Worm (Caenorhabditis elegans) whole organism, late embryonic: ENCODE measurements around the gene str-214.

Source experiments
- F13H6.1 ChIP-seq: sonication (generic microtip); optimal IDR thresholded peaks from 2 replicates; lab custom pipeline; 2016; ENCODE audit warnings: missing genetic modification characterization, missing compliant biosample characterization
- K09A11.1 ChIP-seq: sonication (generic microtip); optimal IDR thresholded peaks from 2 replicates; lab custom pipeline; 2017; ENCODE audit warnings: antibody characterized with exemption, mild to moderate bottlenecking, missing genetic modification characterization, missing compliant biosample characterization; ENCODE audit not compliant: insufficient read depth
- ceh-48 ChIP-seq: sonication (generic microtip); optimal IDR thresholded peaks from 2 replicates; lab custom pipeline; 2016; ENCODE audit warnings: missing genetic modification characterization, inconsistent platforms, missing compliant biosample characterization
- fkh-10 ChIP-seq: fragments of 150-350 bp; optimal IDR thresholded peaks from 2 replicates; lab custom pipeline; 2014; ENCODE audit warnings: missing biosample characterization, missing genetic modification reagents, missing genetic modification characterization
- fkh-6 ChIP-seq: sonication (generic microtip); optimal IDR thresholded peaks from 2 replicates; lab custom pipeline; 2016; ENCODE audit warnings: missing genetic modification characterization, missing compliant biosample characterization
- mec-3 ChIP-seq: sonication (generic microtip); optimal IDR thresholded peaks from 2 replicates; lab custom pipeline; 2016; ENCODE audit warnings: borderline replicate concordance, missing genetic modification characterization, missing compliant biosample characterization
- nfya-1 ChIP-seq: sonication (generic microtip); optimal IDR thresholded peaks from 2 replicates; lab custom pipeline; 2017; ENCODE audit warnings: missing genetic modification characterization, mild to moderate bottlenecking, missing compliant biosample characterization, antibody characterized with exemption, moderate library complexity
- nhr-11 ChIP-seq: fragments of 150-350 bp; optimal IDR thresholded peaks from 2 replicates; lab custom pipeline; 2014; ENCODE audit warnings: missing biosample characterization, missing genetic modification characterization
- pha-2 ChIP-seq: sonication (generic microtip); optimal IDR thresholded peaks from 2 replicates; lab custom pipeline; 2017; ENCODE audit warnings: mild to moderate bottlenecking, missing genetic modification characterization, missing compliant biosample characterization
- sox-2 ChIP-seq: fragments of 200-800 bp; sonication (Bioruptor generic); IDR thresholded peaks from 2 replicates; pipeline ENCODE4 v1.3.6; 2022; ENCODE audit warnings: missing genetic modification reagents, missing genetic modification characterization, missing compliant biosample characterization
- ttx-3 ChIP-seq: sonication (generic microtip); optimal IDR thresholded peaks from 2 replicates; lab custom pipeline; 2016; ENCODE audit warnings: missing genetic modification reagents, missing genetic modification characterization, missing compliant biosample characterization
- zip-5 ChIP-seq: sonication (generic microtip); optimal IDR thresholded peaks from 2 replicates; lab custom pipeline; 2016; ENCODE audit warnings: missing genetic modification characterization, missing compliant biosample characterization

DNA sequence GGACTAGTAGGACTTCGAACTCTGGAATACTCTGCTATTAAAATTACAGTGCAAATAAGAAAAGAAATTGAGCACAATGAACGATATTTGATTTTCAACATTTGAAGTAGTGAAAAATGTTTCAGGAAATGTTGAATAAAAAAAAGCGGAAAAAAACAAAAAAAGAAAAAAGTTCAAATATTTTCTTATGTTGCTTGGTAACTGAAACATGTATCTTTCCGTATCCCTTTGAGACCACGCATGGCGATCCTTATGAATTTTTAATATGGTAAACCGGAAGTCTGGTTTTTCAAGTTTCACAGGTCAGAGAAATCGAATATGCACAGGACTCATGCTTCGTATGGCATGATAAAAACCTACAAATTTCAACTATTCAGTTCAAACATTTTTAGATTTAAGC lies 27.5 kb upstream of the str-214 start, which contains the start of gene F28G4.3:
- TF ChIP-seq nhr-11 (no peak), nfya-1 (tag; lab: Kevin White, UChicago) (no peak), pha-2 (tag; lab: Kevin White, UChicago) (no peak), sox-2 (no peak), ceh-48 (tag; lab: Kevin White, UChicago) (no peak), mec-3 (tag; lab: Kevin White, UChicago) (no peak), K09A11.1 (tag; lab: Kevin White, UChicago) (no peak), F13H6.1 (no peak), fkh-10 (no peak), zip-5 (no peak), ttx-3 (tag; lab: Kevin White, UChicago) (no peak), fkh-6 (tag; lab: Kevin White, UChicago) (no peak)
